Fruit fly (Drosophila melanogaster): ENCODE data around the gene His2Av.
A peak's percentile ranks its signal among the peaks of the same experiment; 100 is the strongest.

The His2Av gene

DNA sequence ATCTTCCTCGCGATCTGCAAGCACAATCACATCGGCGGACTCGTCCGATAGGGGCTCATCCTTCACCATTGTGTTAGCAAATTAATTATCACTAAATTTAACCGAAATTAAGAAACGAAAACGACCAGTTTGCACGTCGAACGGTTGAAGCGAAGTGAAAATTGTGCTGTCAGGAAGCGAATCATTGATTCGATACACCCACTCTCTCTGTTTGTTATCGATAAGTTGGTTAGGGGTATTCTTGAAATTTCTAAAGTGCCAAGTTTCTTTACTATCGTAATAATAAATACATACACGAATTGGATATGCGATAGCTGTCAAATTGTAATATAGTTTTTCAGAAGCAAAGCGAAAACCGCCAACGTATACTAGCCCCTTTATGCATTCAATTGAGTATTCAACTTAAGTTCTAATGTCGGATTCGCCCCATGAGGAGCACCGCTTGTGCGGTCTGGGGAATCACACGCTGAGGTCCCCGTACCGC, 8.9 kb downstream of the His2Av start, which contains the start of gene Rb97D (continued):
- peak; percentile 50 for TF ChIP-seq cg (GFP tag; optimal IDR thresholded peaks at IDR 0.05)
- peak; percentile 14; the same call in 1 of the 2 replicates for TF ChIP-seq CG43689 (GFP tag; IDR thresholded peaks at IDR 0.05)
- peak; percentile 96 for TF ChIP-seq Ets65A (GFP tag)
- peak; percentile 2 for TF ChIP-seq kni (GFP tag; optimal IDR thresholded peaks at IDR 0.05)
- peak; percentile 70 for TF ChIP-seq CG6272 (GFP tag; IDR thresholded peaks at IDR 0.05)
- TF ChIP-seq Hr3 (GFP tag; optimal IDR thresholded peaks at IDR 0.05), result peak; percentile 65
- no peak for TF ChIP-seq tio (GFP tag; optimal IDR thresholded peaks at IDR 0.05)
- peak; percentile 91 for TF ChIP-seq sna (GFP tag; IDR thresholded peaks at IDR 0.05; ENCODE audit: partially characterized antibody)
- no peak for TF ChIP-seq CG7357 (GFP tag; IDR thresholded peaks at IDR 0.05)
- TF ChIP-seq CG7372 (GFP tag; IDR thresholded peaks at IDR 0.05), result 0 out of 2 replicates have a peak, but pooled peaks have one; percentile 6
- peak; percentile 55 for TF ChIP-seq CG5245 (GFP tag; optimal IDR thresholded peaks at IDR 0.05)
- TF ChIP-seq vnd (GFP tag; IDR thresholded peaks at IDR 0.05; ENCODE audit: partially characterized antibody), result peak; percentile 82
- no peak for TF ChIP-seq rib (GFP tag; IDR thresholded peaks at IDR 0.05)
- TF ChIP-seq CG13894 (tag; optimal IDR thresholded peaks at IDR 0.05), result peak; percentile 44
- 0 out of 3 replicates have a peak, but pooled peaks have one; percentile 5 for TF ChIP-seq C15 (GFP tag; IDR thresholded peaks at IDR 0.05)
- TF ChIP-seq ken (GFP tag; IDR thresholded peaks at IDR 0.05), result peak; percentile 69; the same call in 1 of the 3 replicates
- no peak; the same call in none of the 2 replicates for TF ChIP-seq ro (GFP tag; IDR thresholded peaks at IDR 0.05)
- TF ChIP-seq Asciz (GFP tag; optimal IDR thresholded peaks at IDR 0.05), result peak; percentile 8
- TF ChIP-seq gem (tag; optimal IDR thresholded peaks at IDR 0.05), result peak; percentile 78
- TF ChIP-seq CG4282 (GFP tag; optimal IDR thresholded peaks at IDR 0.05), result peak; percentile 55
- peak; percentile 54 for TF ChIP-seq CG1647 (GFP tag; optimal IDR thresholded peaks at IDR 0.05)
- no peak for TF ChIP-seq aop (GFP tag; IDR thresholded peaks at IDR 0.05)
- TF ChIP-seq maf-S (GFP tag; optimal IDR thresholded peaks at IDR 0.05), result peak; percentile 48
- TF ChIP-seq CG11504 (tag; optimal IDR thresholded peaks at IDR 0.05), result peak; percentile 70
- peak; percentile 45 for TF ChIP-seq nerfin-1 (tag; optimal IDR thresholded peaks at IDR 0.05)
- TF ChIP-seq gcm2 (GFP tag; optimal IDR thresholded peaks at IDR 0.05), result no peak
- TF ChIP-seq CG42726 (GFP tag; IDR thresholded peaks at IDR 0.05; ENCODE audit: partially characterized antibody), result peak; percentile 38; the same call in 1 of the 2 replicates
- no peak for TF ChIP-seq Dip2 (GFP tag; IDR thresholded peaks at IDR 0.05)
- TF ChIP-seq HmgZ (tag; optimal IDR thresholded peaks at IDR 0.05), result peak; percentile 82
- TF ChIP-seq ara (GFP tag; IDR thresholded peaks at IDR 0.05), result peak; percentile 43; the same call in 1 of the 2 replicates
- TF ChIP-seq CG14050 (GFP tag; IDR thresholded peaks at IDR 0.05), result peak; percentile 47; the same call in 2 of the 3 replicates
- TF ChIP-seq CG2116 (GFP tag; optimal IDR thresholded peaks at IDR 0.05), result peak; percentile 56
- TF ChIP-seq bcd (GFP tag; optimal IDR thresholded peaks at IDR 0.05), result peak; percentile 54
- TF ChIP-seq CG7745 (tag; optimal IDR thresholded peaks at IDR 0.05), result no peak
- peak; percentile 69 for TF ChIP-seq Fer2 (tag; optimal IDR thresholded peaks at IDR 0.05)
- TF ChIP-seq stwl (tag; optimal IDR thresholded peaks at IDR 0.05), result peak; percentile 70
- TF ChIP-seq Poxn (GFP tag; IDR thresholded peaks at IDR 0.05), result no peak
- TF ChIP-seq Dbx (GFP tag; IDR thresholded peaks at IDR 0.05), result peak; percentile 82
- TF ChIP-seq CG11723 (GFP tag; optimal IDR thresholded peaks at IDR 0.05), result peak; percentile 26
- TF ChIP-seq CG9727 (GFP tag; optimal IDR thresholded peaks at IDR 0.05), result peak; percentile 45
- peak; percentile 30; the same call in 1 of the 2 replicates for TF ChIP-seq CG32772 (GFP tag; IDR thresholded peaks at IDR 0.05)
- peak; percentile 10 for TF ChIP-seq CG3407 (GFP tag; optimal IDR thresholded peaks at IDR 0.05)
- TF ChIP-seq chif (GFP tag; optimal IDR thresholded peaks at IDR 0.05), result peak; percentile 58 to 63
- peak; percentile 59 for TF ChIP-seq CG8924 (tag; optimal IDR thresholded peaks at IDR 0.05)
- TF ChIP-seq Mrtf (GFP tag; IDR thresholded peaks at IDR 0.05), result peak; percentile 46; the same call in 1 of the 3 replicates
- TF ChIP-seq zen2 (GFP tag; IDR thresholded peaks at IDR 0.05; ENCODE audit: partially characterized antibody), result peak; percentile 87
- peak; percentile 5 for TF ChIP-seq jing (GFP tag; optimal IDR thresholded peaks at IDR 0.05)
- TF ChIP-seq CG6254 (GFP tag; optimal IDR thresholded peaks at IDR 0.05), result no peak
- peak; percentile 70 for TF ChIP-seq bab2 (GFP tag; optimal IDR thresholded peaks at IDR 0.05)
- peak; percentile 19; the same call in 1 of the 2 replicates for TF ChIP-seq Rx (GFP tag; IDR thresholded peaks at IDR 0.05)
